Worm (Caenorhabditis elegans) whole organism, dauer: ENCODE results near the gene R102.11.

Experiments
- unc-62 ChIP-seq: sonication (generic microtip); optimal IDR thresholded peaks from 2 replicates; lab custom pipeline; 2017; ENCODE audit warnings: missing biosample characterization, missing genetic modification reagents, missing genetic modification characterization

Gene R102.11

DNA sequence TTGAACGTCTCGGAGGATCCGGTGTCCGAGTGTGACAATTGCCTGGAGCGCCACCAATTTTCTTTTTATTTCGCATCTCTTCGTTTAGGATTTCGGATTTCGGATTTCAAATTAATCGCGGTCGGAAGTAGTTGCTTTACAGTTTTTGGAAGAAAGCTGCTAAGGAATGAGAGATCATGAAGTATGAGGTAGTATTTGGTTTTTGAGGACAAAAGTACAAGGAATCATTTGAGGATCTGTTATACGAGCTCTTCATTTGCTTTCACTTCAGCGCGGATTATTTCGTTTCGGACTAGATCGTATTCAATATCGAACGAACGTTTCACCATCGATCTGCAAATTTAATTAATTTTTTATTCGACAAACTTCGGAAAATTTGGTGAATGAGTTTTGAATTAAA is at the start of gene R102.11:
R102.11 (minus strand) TSS at position 101 of the 400 bp plus-strand sequence.
- TF ChIP-seq unc-62 = no peak

DNA sequence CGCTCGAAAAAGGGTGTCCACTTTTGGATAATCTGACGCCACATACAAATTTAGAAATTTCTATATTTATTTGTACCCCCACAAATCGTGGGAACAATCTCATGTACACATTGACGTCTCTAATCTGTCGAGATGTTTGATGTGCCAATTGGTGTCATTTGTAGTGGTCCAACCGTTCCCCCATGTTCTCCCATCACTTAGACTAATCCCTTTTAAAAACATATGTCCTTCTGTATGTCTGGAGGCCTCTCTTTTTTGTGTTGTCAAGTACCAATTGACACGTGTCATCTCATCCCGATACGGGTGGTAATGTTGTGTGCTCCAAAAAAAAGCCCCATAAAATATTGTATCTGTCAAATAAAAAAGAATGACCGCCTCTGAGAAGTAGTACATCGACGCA is 45.8 kb upstream of the R102.11 start:
- TF ChIP-seq unc-62 = no peak

DNA sequence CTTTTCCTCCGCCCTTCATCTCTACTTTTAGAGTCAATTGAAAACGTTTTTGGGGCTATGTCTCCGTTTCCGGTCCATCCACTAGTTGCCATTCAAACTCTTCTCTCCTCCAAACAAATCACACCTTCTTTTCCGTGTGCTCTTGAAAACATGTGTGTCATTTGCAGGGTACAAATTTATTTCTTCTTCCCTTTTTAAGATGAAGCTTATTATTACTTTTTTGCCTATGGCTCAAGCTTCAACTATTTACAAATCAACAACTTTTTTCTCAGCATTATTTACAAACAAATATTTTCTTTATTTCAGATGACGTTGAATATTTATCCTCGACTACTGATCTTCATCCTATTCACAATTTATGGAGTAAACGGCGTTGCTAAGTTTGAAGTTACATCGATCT is 44.9 kb upstream of the R102.11 start, which contains the start of gene T25B9.3:
T25B9.3 (plus strand) TSS at position 301 of the 400 bp plus-strand sequence.
- no peak for TF ChIP-seq unc-62

DNA sequence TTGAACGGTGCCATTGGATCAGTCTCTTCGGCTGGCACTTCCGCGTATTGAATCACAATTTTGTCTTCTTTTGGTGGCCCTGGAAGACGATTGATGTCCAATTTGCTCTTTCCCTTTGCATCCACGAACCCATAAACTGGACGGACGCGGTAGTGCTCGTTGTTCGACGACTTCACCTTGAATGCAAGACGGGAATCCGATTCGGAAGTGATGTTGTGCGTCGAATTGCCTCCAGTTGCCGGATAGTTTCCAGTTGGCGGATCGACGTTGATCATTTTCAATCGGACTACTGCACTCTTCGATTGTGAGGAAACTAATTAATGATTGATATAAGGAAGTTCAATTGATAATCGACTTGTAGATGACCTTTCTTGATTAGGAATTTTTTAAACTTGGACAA is 38.8 kb upstream of the R102.11 start, which contains the start of gene ssp-34:
ssp-34 (minus strand) TSS at position 275 of the 400 bp plus-strand sequence.
- TF ChIP-seq unc-62 = no peak

DNA sequence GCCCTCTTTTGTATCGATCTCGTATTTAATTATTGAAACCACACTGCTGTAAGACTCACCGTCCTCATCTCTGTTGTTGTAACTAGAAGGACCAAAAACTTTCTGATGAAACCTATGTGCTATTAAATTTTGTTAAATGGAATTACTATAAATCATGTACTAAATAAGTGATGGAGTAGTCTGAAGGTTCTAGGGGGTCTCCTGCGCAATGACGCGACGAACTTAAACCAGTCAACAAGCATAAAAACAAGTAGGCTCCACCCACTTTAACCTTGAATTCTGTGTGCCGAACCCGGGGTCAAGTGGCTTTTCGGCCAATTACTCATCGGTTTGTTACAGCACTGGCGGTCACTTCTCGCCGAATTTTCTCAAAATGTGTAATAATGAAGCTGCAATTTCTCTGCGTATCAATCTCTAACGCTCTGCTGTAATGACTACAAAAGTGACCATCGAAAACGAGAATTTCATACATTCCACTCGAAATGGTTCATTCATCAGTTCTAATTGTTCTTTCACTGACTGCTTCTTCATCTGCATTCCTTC is 37.5 kb upstream of the R102.11 start, which contains the start of gene grl-21:
grl-21 (plus strand) TSS at position 464 of the 543 bp plus-strand sequence.
- no peak for TF ChIP-seq unc-62

DNA sequence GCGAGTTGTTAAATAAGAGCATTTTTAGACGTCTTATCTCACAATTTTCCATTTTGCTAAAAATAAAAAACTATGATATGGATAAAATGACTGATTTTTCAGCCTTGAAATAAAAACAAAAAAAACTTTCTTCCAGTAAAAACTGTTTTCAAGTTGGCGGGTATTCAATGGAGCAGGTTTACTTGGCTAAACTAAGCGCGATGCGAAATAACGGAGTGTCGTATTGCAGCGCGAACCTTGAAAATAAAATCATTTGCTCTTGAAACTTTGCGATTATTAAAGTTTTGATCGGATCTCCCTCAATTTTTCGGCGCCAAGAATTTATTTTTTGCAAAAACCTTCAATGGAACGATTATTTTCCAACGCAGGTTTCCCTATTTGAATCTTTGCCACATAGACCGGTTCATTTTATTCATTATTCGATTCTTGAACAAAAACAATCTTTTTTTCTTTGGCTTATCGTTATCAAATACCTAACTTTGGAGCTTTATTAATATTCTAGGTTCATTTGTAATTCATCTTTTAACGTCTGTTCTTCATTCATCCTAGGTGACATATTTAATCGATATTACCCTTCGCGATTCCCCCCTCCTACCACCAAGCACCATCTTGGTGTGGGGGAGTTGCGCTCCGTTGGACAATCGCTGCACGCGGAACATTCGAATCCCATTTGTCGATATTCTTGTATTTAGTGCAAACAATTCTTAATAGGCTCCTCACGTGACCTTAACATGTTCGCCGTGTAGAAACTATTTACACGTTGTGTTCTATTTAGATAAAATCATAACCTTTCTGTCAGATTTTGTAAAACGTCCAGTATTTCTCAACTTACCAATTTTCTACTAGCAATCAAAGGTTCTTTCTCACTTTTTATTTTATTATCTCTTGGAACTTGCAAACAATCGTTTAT is 35.2 kb upstream of the R102.11 start, which contains the start of the genes orc-5 and cyb-1:
orc-5 (minus strand) TSS at position 62 of the 910 bp plus-strand sequence.
cyb-1 (plus strand) TSS at position 690 of the 910 bp plus-strand sequence.
- no peak for TF ChIP-seq unc-62

DNA sequence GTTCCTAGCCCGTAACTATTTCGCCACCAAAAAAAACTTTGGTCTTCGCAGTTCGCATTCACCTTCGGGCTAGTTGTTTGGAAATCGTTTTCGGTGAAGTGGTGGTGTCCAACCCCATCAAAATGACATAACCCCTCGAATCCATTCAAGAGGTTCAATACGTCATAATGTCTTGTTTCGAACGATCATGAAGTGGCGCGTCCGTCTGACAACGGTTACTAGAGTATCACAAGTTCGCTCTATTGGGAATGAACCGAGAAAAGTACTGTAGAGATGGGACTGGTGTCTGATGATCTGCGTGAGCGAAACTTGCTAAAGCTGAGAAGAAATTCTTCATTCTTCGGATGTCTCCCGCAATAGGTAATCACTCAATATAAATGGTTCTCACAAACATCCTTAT is 28.2 kb upstream of the R102.11 start, which contains the start of gene ZC168.2:
ZC168.2 (plus strand) TSS at position 301 of the 400 bp plus-strand sequence.
- TF ChIP-seq unc-62 = no peak

DNA sequence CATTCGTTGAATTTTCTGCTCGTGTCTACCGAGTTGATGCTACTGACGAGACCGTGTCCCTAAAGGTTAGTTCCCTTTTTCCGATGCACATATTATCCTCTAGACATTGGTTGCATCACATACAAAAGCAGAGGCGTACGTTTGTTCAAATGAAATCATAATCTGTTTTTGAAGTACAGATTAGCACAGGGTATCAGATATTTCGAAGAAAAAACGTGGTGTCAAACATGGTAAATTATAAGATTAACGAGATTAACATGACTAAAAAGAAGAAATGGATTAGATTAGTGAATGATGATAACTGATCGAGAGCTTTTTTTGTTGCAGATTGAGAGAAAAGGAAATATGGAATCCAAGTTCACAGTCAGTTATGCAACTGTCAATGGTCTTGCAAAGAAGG is 19.3 kb upstream of the R102.11 start:
- no peak for TF ChIP-seq unc-62

DNA sequence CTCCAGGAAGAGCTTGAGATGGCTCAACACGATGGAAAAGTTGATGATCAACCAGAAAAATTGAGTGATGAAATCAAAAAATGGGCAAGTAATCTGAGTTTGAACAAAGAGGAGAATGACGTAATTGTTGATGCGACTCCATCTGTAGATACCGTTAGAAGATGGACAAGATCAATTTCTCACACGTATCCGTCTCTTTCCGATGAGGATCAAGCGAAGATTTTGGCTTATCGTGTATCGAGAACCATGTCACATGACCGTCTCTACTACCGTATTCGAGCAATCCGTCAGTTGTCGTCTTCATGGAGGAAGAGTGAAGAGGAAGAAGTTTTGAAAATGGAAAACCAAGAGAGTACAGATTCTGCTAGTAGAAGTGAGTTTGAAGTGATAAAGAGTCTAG is 18.5 kb upstream of the R102.11 start:
- TF ChIP-seq unc-62 = no peak

DNA sequence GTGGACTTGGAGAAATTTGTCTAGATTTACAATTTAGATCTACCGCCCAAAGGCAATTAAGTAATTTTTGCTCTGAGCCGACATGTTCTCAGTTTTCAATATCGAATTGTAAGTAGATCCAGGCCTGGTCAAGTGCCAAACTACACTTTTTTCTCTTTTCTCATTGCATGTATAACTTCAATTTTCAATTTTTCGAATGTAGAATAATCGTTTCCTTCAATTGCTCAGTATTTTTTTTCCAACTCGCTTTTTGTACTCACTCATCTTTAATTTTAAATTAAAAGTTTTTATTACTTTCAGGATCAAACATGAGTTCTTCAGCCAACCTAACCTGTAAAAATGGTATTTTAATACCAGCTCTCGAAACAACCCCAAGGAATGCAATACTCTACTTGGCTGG is 16.8 kb upstream of the R102.11 start, which contains the start of gene ncx-3:
ncx-3 (plus strand) TSS at position 301 of the 400 bp plus-strand sequence.
- TF ChIP-seq unc-62 = no peak

DNA sequence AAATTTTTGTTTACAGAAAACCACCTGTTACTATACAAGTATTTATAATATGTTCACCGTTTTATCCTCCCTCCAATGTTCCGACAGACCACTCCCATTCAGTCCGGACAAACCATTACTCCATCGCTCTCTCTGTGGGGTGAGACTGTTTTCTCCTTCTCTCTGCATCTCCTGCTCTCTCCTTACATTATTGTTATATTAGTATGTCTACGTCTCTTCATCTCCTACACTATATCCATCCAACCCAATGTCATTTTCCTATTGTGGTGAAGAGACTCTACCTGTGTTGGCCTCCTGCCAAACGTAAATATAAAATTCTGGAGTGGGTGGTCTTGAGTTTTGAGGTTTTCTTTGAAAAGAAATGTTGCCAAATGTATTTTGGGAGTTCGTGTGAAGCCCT is 15.0 kb upstream of the R102.11 start:
- no peak for TF ChIP-seq unc-62

DNA sequence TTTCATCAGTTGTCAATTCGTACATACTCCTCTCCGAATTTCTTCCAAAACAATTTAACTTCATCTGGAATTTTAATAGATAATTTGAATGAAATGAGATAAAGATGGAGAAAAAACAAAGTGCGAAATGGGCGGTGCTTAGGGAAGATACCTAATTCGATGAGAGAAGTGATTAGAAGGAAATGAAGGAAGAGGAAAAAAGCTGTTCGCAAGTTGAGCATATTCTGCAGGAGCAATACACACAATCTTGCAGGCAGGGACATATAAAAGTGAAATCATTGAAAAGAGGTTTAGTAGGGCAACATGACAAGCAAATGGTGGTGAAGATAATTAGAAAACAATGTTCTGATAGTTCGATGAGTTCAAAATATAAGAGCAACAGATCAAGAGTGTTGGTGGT is 12.2 kb upstream of the R102.11 start, which contains the start of gene glb-21:
glb-21 (minus strand) TSS at position 66 of the 400 bp plus-strand sequence.
- TF ChIP-seq unc-62 = no peak

DNA sequence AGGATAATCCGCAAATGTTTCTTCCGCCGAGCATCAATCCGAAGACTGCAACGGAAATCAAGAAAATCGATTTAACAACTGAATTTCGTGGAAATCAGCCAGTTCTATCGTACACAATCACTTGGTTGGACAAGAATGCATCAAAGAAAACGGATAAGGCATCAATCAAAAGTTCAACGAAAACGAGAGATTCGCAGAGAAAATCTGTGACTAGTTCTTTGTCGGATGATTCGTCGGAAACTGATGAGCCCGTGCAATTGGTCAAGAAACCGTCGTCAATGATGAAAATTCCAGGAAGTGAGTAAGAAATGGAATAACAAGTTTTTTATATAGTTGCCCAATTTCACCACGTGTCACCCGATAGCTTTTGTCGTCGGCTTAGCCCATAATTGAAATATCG is 6.5 kb upstream of the R102.11 start, which contains the start of gene R102.6:
R102.6 (minus strand) TSS at position 101 of the 400 bp plus-strand sequence.
- TF ChIP-seq unc-62 = no peak

DNA sequence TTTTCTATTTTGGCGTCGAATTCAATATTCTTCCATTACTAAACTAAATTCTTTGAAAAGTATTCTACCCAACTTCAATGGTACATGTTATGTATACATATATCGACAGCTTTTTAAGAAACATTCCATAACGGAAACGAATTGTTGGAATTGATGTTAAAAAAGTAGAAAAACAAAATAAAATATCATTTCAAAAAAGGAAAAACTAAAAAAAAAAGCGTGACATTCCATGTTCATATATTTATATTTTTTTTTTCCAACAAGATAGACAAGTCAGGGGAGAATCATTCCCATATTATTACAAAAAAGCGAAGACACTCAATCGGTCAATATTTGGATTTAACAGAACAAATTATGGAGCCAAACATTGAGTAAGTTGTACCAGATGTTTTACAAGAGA is 5.6 kb upstream of the R102.11 start, which contains the start of gene R102.10:
R102.10 (plus strand) TSS at position 301 of the 400 bp plus-strand sequence.
- TF ChIP-seq unc-62 = no peak

DNA sequence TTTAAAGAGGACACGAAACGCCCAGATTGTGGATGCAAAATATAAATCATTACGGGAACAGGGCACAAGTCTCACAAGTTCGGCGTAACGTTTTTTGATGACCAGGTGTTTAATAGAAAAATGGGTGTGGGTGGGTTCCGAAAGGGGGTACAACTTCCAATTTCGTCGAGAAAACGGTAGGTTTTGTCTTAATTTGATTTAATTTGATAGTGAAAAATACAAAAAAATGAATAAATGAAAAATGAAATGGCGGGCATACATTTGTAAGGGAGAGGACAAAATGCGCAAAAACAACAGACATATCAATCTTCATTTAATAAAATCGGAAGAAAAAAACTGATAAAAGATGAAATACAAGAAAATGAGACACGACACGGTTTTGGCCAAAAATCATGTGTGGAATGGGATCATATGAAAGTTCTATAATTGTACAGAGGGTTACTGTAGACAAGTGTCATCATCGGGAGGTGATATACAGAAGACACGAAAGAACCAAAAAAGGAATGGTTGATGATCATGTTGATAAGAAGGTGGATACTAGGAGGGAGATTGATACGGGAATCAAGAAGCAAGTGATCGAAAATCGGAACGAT is 2.4 kb upstream of the R102.11 start:
- TF ChIP-seq unc-62 = no peak

DNA sequence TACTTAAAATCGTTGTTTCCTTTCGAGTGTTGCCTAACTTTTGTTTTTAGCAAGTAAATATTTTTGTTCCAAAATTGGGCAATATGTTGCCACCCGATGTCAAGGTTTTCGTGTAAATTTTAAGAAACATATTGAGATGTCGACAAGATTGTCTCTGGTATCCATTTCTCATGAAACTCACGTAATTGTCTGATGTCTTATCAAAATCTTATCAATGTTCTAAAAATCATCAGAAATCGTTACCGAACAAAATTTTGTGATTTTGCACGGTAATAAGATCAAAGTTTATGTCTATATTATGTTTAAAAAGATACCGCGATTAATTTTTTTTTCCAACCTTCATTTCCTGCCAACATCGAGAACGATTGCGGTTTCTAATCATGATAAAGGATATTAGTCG is 560 bp downstream of the R102.11 start:
- TF ChIP-seq unc-62 = no peak

DNA sequence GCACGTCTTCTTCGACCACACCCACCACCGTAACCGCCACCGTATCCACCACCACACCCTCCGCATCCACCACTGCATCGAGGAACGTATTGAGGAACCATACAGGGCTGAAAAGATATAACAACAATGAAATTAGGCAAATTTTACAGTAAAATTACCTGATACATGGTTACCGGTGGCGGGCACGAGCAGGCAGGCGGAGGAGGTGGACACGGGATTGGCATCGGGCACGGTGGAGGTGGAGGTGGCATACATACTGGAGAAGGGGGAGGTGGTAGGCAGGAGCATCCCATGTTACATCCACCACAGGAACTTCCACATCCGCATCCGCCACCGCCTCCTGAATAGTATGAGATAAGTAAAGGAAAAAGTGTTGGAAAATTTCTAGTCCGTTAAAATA is 1.1 kb downstream of the R102.11 start:
- no peak for TF ChIP-seq unc-62
